Worm (Caenorhabditis elegans) whole organism, L2 larva: ENCODE results near the gene ptc-1.

Source experiments
- elt-3 ChIP-seq: sonication (generic microtip); optimal IDR thresholded peaks from 2 replicates; lab custom pipeline; 2017; ENCODE audit warnings: missing biosample characterization, missing genetic modification characterization
- lin-13 ChIP-seq: fragments of 150-350 bp; optimal IDR thresholded peaks from 2 replicates; lab custom pipeline; 2014; ENCODE audit warnings: missing biosample characterization, missing genetic modification reagents, missing genetic modification characterization
- snpc-4 ChIP-seq: fragments of 150-350 bp; optimal IDR thresholded peaks from 2 replicates; lab custom pipeline; 2014; ENCODE audit warnings: missing biosample characterization, missing genetic modification characterization

DNA sequence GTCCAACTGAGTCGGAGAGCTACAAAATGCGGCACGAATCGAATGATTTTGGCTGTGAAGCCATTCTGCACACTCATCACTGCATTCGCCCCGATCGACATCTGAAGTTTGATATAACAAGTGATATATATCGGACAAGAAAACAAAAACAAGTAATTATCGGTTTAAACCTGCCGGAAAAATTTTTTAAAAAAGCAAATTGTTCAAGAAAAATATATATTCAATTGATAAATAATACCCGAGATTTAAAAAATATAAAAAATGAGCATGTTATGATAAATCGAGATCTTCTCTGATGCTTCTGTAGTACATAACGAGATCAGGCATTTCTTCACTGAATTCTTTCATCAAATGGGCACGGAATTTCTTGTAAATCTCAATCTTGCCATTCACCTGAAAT, 39.3 kb upstream of the ptc-1 start, which contains the start of gene T09A5.5:
- no peak for TF ChIP-seq snpc-4 (tag; lab: Kevin White, UChicago)
- TF ChIP-seq lin-13 (GFP tag; lab: Kevin White, UChicago), result no peak
- no peak for TF ChIP-seq elt-3 (tag; lab: Kevin White, UChicago)
